Worm (Caenorhabditis elegans): ENCODE results near the gene F19C6.2.

The F19C6.2 gene

ce11 chrX:9999599-10000201 lies 1.0 kb upstream of the F19C6.2 start (continued):
- peak; percentile 88 for TF ChIP-seq ctbp-1 (GFP tag; IDR thresholded peaks at IDR 0.05)
- no peak for TF ChIP-seq unc-130 (GFP tag; optimal IDR thresholded peaks at IDR 0.05)
- TF ChIP-seq daf-12 (tag; optimal IDR thresholded peaks at IDR 0.05), result no peak
- no peak for TF ChIP-seq F10B5.3 (tag; optimal IDR thresholded peaks at IDR 0.05)
- no peak for TF ChIP-seq dmd-8 (GFP tag; IDR thresholded peaks at IDR 0.05)
- TF ChIP-seq lin-29 (GFP tag; IDR thresholded peaks at IDR 0.05), result peak; percentile 48; the same call in 1 of the 2 replicates
- no peak for TF ChIP-seq snpc-4 (tag; optimal IDR thresholded peaks at IDR 0.05)
- TF ChIP-seq nhr-111 (GFP tag; optimal IDR thresholded peaks at IDR 0.05), result no peak
- TF ChIP-seq vab-7 (GFP tag; IDR thresholded peaks at IDR 0.05), result no peak
- TF ChIP-seq F44E2.7 (GFP tag; IDR thresholded peaks at IDR 0.05), result no peak
- no peak for TF ChIP-seq lir-3 (tag; optimal IDR thresholded peaks at IDR 0.05)
- TF ChIP-seq lin-15B (tag; optimal IDR thresholded peaks at IDR 0.05), result no peak
- no peak for TF ChIP-seq daf-16 (GFP tag; optimal IDR thresholded peaks at IDR 0.05)
- TF ChIP-seq daf-16 (tag; optimal IDR thresholded peaks at IDR 0.05), result peak; percentile 44
- TF ChIP-seq egl-43 (GFP tag; IDR thresholded peaks at IDR 0.05), result peak; percentile 83
- TF ChIP-seq skn-1 (tag; optimal IDR thresholded peaks at IDR 0.05), result no peak
- peak; percentile 72 for TF ChIP-seq mep-1 (tag; optimal IDR thresholded peaks at IDR 0.05)
- TF ChIP-seq mxl-3 (GFP tag; optimal IDR thresholded peaks at IDR 0.05), result peak; percentile 96
- TF ChIP-seq mxl-2 (GFP tag; conservative IDR thresholded peaks at IDR 0.05), result no peak
- 0 out of 2 replicates have a peak, but pooled peaks have one; percentile 7 for TF ChIP-seq madf-9 (GFP tag; conservative IDR thresholded peaks at IDR 0.05)
- TF ChIP-seq F49E8.2 (tag; optimal IDR thresholded peaks at IDR 0.05; ENCODE audit: borderline replicate concordance), result no peak
- no peak for TF ChIP-seq php-3 (GFP tag; IDR thresholded peaks at IDR 0.05)
- no peak for TF ChIP-seq ceh-62 (tag; optimal IDR thresholded peaks at IDR 0.05)
- TF ChIP-seq jun-1 (tag; optimal IDR thresholded peaks at IDR 0.05), result no peak
- no peak for TF ChIP-seq ces-1 (GFP tag; optimal IDR thresholded peaks at IDR 0.05)
- TF ChIP-seq mes-2 (tag; optimal IDR thresholded peaks at IDR 0.05; ENCODE audit: poor library complexity, severe bottlenecking), result peak; percentile 71
- TF ChIP-seq tra-1 (GFP tag; IDR thresholded peaks at IDR 0.05), result peak; percentile 69
- TF ChIP-seq mdt-29 (GFP tag; IDR thresholded peaks at IDR 0.05), result no peak
- TF ChIP-seq ceh-20 (GFP tag; IDR thresholded peaks at IDR 0.05), result peak; percentile 65; the same call in 1 of the 2 replicates
- peak; percentile 2 for TF ChIP-seq spr-3 (GFP tag; optimal IDR thresholded peaks at IDR 0.05)
- peak; percentile 35; the same call in 1 of the 2 replicates for TF ChIP-seq dmd-9 (GFP tag; IDR thresholded peaks at IDR 0.05)
- no peak for TF ChIP-seq D1046.2 (GFP tag; IDR thresholded peaks at IDR 0.05)
- TF ChIP-seq lin-38 (GFP tag; IDR thresholded peaks at IDR 0.05), result peak; percentile 49
- TF ChIP-seq nhr-42 (GFP tag; IDR thresholded peaks at IDR 0.05), result no peak
- no peak for TF ChIP-seq nhr-76 (tag; optimal IDR thresholded peaks at IDR 0.05)
- TF ChIP-seq dve-1 (tag; optimal IDR thresholded peaks at IDR 0.05; ENCODE audit: insufficient read depth), result peak; percentile 80
- TF ChIP-seq ZK546.5 (tag; optimal IDR thresholded peaks at IDR 0.05), result no peak
- TF ChIP-seq mdl-1 (tag; optimal IDR thresholded peaks at IDR 0.05), result peak; percentile 45 to 85
- TF ChIP-seq aly-2 (tag; optimal IDR thresholded peaks at IDR 0.05), result no peak
- no peak for TF ChIP-seq nhr-25 (tag; optimal IDR thresholded peaks at IDR 0.05; ENCODE audit: borderline replicate concordance, insufficient read depth)
- TF ChIP-seq unc-39 (tag; optimal IDR thresholded peaks at IDR 0.05), result no peak
- no peak for TF ChIP-seq lin-39 (tag; optimal IDR thresholded peaks at IDR 0.05)
- no peak for TF ChIP-seq Y75B8A.6 (GFP tag; IDR thresholded peaks at IDR 0.05)
- TF ChIP-seq nhr-6 (tag; optimal IDR thresholded peaks at IDR 0.05), result no peak
- TF ChIP-seq nhr-48 (tag; optimal IDR thresholded peaks at IDR 0.05), result peak; percentile 32
- peak; percentile 77 for TF ChIP-seq hlh-30 (tag; optimal IDR thresholded peaks at IDR 0.05; ENCODE audit: insufficient read depth)
- peak in 1 of 2 experiments; percentile 90 for TF ChIP-seq unc-62 (GFP tag; optimal IDR thresholded peaks at IDR 0.05 in 1 of 2)
- TF ChIP-seq unc-62 (tag; optimal IDR thresholded peaks at IDR 0.05), result no peak
- 0 out of 2 replicates have a peak, but pooled peaks have one; percentile 35 for TF ChIP-seq zfp-3 (GFP tag; conservative IDR thresholded peaks at IDR 0.05)
- TF ChIP-seq Y48G9A.11 (GFP tag; IDR thresholded peaks at IDR 0.05), result no peak

All from whole organism, L4 larva.